Fruit fly (Drosophila melanogaster) whole organism, larva: Measurements from ENCODE around the gene CG9588.
A peak's percentile ranks its signal among the peaks of the same experiment; 100 is the strongest.

Source experiments
- noc ChIP-seq: fragments of 200-800 bp; sonication (Bioruptor generic); optimal IDR thresholded peaks from 3 replicates; lab custom pipeline; 2019; ENCODE audit warnings: missing biosample characterization, mild to moderate bottlenecking, missing genetic modification characterization, moderate library complexity

The CG9588 gene

DNA sequence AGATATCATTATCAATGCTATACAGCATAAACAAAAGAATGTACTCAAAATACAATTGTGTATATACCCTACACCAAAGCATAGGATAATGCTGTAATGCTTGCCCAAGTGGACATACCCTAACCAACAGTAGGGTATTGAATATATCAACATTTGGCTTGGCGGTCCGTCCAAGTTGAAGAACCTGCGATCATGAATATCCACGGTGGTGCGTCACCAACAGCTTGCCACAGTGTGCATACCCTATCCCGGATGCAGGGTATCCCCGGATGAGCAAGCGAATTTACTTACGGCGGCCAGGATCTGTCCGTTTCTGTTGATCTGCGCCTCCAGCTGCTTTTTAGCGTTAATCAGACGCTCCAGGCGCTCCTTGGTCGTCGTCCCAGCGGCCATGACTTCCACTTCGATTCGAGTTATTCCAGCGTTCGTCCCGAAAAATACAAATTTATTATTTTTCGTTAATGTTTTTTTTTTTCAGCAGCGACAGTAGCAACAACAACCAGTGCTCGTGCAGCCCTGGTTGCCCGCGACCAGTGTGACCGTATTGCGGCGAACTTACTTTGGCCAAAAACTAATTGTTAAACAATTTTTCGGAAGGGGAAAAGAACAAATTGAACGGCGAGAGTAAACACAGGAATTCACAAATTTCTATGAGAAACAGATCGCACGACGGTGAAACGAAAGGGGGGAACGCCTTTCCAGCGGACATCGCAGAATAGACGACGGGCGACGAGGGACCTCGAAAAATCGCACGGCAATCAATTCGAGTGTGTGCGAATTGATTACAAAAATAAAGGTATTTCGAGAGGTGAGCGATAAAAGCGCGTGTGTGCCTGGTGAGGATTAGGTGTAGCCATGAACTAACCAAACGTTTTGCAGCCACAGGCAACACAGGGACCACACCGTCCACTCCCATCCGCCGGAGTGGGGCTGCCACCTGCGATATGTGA is at the start of gene CG9588, which contains the start of gene Lkb1:
Gene CG9588, minus strand, starts transcription at position 545 of the 950 bp plus-strand sequence.
Gene Lkb1, plus strand, starts transcription at position 413 of the 950 bp plus-strand sequence.
- TF ChIP-seq noc (tag; lab: Kevin White, UChicago) = no peak

DNA sequence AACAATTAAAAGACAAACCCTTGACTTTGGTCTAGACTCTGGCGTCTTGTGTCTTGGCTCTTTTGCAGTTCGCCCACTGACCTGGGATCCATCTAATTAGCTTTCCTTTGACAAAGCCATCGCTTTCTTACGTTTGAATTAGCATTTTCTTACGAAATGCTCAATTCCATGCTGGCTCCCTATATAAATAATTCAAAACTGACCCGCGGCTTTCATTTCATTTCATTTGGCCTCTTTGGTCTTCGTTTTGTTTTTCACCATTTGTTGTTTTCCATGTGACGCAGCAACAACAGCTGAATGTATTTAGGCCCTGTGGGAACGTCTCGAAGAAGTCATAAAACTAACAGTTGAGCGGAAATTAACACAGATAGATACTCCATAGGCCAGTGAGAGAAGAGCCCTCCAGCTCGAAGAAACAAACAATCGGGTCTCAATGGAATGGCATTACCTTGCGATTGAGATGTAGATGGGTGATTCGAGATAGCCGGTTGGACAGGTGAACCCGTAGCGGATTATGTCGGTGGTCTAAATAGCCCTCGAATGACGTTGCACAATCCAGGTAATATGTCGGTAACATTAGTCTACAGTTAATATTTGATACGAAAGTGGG is 47.7 kb upstream of the CG9588 start:
- TF ChIP-seq noc (tag; lab: Kevin White, UChicago) = no peak

DNA sequence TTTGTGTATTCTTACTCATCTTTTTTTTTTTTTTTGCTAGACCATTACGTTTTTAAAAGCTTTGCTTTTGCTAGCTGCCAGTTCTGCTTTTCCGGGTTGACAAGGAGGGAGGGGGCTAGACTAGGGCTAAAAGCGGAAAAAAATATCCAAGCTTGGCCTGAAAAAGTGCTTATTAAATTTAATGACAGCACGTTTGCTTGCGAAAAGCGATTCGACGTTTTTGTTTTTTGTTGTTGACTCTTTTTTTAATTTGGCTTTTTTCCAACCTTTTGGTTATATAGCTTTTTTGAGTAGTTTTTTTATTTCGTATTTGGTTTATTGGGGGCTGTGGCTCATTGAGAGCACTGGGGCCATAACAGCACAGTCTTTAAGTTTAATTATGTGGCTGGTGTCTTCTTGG is 46.0 kb upstream of the CG9588 start:
- TF ChIP-seq noc (tag; lab: Kevin White, UChicago) = no peak

DNA sequence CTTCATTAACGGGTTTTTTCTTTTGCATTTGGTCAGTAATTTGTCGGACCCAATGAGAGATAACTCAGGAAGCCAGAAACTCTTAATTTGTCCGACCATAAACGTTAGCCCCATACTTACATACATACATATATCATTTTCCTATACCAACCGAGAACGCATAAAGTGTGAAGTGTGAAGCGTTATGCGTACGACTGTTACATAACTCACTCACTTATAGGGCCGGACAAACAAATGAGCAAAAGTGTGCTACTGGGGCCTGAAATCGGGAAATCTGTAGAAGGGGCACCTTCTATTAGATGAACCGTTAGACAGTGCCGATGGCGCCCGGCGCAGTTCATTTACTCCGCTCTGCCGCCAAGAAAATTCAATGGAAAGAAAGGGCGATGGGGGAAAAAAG is 45.5 kb upstream of the CG9588 start:
- no peak for TF ChIP-seq noc (tag; lab: Kevin White, UChicago)

DNA sequence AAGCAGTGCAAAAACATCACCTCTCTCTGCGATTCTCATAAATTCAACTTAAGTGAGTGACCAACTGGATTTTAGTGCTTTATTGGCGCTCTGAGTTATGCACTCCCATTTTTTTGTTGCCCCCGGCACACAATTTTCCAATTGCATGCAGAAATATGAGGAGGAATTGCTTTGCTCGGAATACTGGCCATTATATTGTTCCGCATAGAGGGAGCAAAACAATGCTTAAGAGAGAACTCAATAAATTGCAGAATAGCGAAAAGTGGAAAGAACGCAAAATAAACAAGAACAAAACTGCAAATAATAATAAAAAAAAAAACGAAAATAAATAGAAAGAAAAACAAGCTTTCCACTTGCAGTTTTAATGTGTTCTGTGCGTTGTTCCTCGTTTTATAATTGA is 44.3 kb upstream of the CG9588 start:
- no peak for TF ChIP-seq noc (tag; lab: Kevin White, UChicago)

DNA sequence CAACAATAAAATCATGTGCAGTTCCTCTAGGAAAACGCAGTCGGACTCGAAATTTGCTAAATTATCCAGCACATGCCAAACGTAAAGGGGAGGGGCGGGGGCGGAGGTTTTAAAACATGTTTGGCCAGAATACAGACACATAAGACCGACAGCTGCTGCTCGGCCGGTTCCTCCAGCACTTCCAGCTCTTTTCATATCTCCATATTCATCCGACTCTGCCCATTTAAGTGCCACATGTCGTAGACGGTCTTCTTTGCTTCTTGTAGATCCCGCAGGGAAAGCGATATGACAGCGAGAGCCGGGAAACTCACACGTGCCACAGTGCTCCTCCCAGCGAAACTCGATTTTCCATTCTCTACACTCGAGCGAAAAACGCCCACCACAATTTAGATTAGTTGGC is 42.6 kb upstream of the CG9588 start:
- no peak for TF ChIP-seq noc (tag; lab: Kevin White, UChicago)

DNA sequence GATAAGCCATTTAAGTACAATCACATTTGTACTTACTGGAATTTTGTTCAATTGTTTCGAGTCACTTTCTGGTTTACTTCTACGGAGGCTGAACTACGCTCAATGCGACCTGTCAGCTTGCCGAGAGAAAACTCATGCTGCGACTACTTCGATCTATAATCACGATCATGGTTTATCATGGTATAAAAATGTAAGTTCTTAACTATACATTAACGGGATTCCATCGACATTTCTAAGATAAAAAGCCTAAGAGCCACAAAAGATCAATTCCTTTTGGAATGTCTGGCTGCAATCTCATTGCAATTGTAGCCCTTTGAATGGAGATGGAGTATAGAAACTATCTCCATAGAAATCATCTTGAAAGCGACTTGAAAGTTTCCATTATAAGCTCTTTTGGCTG is 41.6 kb upstream of the CG9588 start, which contains the start of gene Ubc87F:
Gene Ubc87F, minus strand, starts transcription at position 101 of the 400 bp plus-strand sequence.
- TF ChIP-seq noc (tag; lab: Kevin White, UChicago) = no peak

DNA sequence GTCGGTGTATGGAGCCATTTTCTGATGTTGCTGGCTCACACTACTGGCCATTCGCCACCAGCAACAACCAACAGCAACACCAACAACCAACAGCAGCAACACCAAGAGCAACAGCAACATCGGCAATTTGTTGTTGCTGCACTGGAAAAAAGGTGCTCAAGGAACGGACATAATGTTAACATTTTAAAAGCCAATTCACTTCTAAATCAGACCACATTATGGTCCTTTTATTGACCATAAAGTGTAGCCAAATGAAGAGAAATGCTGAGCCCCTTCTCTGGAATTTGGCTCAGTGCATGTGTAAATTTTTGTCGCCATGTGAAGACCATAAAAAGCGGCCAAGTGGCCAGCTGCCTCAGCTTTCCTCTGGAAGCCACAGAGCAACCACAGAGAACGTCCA is 40.3 kb upstream of the CG9588 start:
- TF ChIP-seq noc (tag; lab: Kevin White, UChicago) = no peak

DNA sequence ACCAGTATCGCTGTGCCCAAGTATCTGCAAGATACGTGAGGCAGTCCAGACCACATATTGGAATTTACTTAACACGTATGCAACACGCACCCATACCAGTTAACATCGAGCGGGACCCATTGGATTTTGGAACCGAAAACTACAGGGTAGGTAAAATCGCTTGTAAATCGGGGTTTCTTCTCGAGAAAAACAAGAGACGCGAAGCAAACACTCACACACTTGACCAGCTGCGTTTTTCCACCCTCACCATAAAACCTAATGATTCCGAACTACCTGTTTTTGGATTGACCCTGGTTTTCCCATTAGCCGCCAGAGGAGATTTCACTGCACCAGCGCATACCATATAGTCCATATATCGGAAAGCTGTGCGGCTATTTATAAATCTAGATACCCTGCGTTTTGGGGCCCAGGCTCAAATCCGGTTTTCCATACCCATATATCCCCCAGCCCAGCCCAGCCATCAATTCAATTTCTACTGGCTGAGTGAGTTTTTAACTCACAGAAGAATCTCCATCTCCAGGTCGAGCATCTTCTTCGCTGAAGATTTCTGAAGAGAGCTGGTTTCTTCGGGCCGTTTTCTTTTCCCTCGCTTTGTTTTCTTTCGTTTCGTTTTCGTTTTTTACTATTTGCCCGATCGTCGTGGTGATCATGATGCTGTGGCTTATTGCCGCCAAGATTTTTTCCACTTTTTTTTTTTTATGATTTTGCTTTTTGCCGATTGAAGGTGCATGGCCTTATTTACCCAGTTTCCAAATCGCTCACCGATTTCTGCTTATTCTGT is 39.4 kb upstream of the CG9588 start:
- no peak for TF ChIP-seq noc (tag; lab: Kevin White, UChicago)

DNA sequence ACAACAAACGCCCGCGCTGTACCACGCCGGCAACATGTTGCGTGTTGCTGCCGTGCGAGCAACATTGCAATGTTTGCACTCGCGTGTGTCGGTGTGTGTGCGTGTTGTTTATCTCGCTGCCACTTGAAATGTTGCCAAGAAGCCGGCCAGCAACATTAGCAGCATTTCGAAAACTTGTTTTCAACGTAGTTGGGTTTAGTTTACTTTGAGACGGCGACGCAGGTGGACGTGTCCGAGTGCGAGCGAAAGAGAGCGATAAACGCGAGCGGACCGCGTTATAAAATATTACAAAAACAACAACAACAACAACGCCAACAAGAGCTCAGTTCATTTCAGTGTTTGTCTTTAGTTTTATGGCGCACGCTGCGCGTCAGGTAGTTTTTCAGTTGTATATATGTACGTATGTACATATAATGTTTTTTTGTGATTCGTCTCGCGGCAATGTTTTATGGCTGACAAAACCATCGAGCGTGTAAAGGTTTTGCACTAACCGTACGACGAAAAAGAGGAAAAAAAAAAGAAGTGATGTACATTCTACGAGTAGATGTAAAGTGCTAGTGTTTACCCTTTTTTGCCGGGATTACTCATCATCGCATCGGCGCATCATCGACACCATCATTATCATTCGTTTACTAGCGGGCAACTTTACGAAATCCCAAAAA is 38.7 kb upstream of the CG9588 start, which contains the start of gene kmr:
Gene kmr, plus strand, starts transcription at position 196 of the 662 bp plus-strand sequence.
- peak; percentile 29 for TF ChIP-seq noc (tag; lab: Kevin White, UChicago)

DNA sequence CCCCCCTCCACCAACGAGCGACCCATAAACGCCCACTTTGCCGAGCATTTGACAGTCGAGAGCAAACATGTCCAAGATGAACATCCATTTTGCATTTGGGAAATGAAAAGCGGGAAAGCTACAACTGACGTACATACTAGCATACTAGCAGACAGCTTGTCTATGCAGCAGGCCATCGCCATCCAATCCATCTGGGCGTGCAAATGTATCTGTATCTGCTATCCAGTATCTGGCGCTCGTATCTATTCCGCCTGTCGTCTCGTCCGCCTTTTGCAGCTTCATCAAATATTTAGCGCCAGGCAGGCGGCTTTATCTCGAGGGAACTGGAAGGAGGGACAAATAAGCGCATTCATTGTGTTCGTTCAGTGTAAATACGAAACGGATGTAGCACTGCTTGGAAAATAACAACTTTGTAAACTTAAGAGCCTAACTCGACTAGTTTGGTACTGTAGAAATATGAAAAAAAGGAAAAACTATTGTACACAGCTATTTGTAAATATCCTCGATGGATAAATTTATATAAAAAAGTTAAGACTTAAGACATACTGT is 37.6 kb upstream of the CG9588 start:
- TF ChIP-seq noc (tag; lab: Kevin White, UChicago) = no peak

DNA sequence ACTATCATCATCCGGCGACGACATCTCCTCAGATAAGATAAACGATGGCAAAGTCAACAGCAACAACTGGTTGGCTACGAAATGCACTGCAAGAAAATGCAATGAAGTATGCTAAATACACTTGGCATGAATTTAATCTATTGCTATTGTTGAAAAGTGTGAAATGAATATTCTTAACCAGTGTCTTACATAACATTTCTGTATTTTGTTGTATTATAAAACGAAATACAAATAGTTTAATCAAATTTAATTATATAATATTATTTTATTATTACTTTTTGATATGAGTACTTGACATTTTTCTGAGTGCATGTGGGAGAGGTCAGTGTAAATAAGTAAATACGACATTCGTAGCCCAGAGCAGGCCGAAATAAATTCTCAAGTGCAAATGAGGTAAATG is 37.1 kb upstream of the CG9588 start:
- TF ChIP-seq noc (tag; lab: Kevin White, UChicago) = peak; percentile 23

DNA sequence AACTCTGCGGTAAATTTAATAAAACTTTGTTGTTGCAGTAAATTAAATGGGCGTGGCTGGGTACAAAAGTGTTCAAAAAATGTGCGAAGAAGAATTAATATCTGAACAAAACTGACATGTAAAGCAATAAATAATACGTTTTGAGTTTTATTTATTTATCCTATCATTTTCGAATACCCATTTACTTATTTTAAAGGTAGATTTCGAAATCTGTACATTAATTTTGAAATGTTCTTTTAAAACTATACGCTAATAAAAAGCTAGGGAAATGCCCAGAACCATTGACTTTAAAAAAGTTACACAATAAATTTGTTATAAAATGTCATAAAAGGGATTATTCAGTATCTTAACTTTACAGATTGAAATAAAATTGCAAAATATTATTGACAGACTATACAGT is 35.3 kb upstream of the CG9588 start, which contains the start of the genes primo-1 and primo-2:
Gene primo-1, minus strand, starts transcription at position 101 of the 400 bp plus-strand sequence.
Gene primo-2, minus strand, starts transcription at position 101 of the 400 bp plus-strand sequence.
- TF ChIP-seq noc (tag; lab: Kevin White, UChicago) = no peak

DNA sequence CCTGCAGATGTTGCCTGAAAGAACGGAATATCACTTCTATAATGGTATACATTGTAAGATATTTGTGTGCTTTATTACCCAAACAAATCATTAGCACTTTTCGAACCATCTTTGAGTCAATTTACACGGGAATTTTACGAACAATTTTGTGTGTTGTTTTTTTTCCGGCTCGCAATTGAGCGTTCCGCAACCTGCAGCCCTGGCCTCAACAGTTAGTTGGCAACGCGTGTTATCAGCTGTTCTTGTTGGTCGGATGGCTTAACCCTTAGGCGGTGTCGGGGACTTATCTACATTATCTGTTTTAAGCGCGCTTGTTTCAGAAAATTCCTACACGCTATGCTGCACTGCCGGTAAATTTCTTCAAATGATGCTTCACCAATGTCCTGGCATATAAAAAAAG is 34.2 kb upstream of the CG9588 start:
- no peak for TF ChIP-seq noc (tag; lab: Kevin White, UChicago)

DNA sequence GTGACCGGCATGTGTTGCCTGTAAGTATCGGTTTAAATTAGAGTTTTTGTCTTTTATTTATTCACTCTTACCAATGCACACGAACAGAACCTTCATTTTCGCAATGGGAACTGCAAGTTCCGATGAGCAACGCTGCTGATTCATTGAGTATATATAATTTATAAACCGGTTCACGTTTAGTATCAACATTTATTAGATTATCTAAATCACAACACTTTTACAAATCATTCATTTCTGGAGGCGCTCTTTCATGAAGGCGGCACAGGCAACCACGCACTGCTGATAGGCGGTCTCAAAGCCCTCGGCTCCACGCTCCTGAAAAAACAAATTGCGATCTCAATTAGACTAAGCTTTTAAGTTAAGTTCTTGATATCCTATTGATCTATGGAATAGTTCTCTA is 33.4 kb upstream of the CG9588 start, which contains the start of gene Argp:
Gene Argp, minus strand, starts transcription at position 101 of the 400 bp plus-strand sequence.
- TF ChIP-seq noc (tag; lab: Kevin White, UChicago) = no peak
